Fruit fly (Drosophila melanogaster) whole organism, prepupa: ENCODE data around the gene bou.

ENCODE experiments used
- CG10631 ChIP-seq: fragments of 200-800 bp; sonication (Bioruptor generic); optimal IDR thresholded peaks from 2 replicates; lab custom pipeline; 2016; ENCODE audit warnings: missing biosample characterization, missing genetic modification characterization
- CG10669 ChIP-seq: fragments of 200-800 bp; sonication (Bioruptor generic); optimal IDR thresholded peaks from 3 replicates; lab custom pipeline; 2018; ENCODE audit warnings: missing biosample characterization, mild to moderate bottlenecking, missing genetic modification characterization, moderate library complexity
- CG11294 ChIP-seq: fragments of 200-800 bp; sonication (Bioruptor generic); IDR thresholded peaks from 2 replicates; pipeline ENCODE4 v1.3.6; 2022; ENCODE audit warnings: missing biosample characterization, missing genetic modification characterization
- CG11762 ChIP-seq: fragments of 200-800 bp; sonication (Bioruptor generic); optimal IDR thresholded peaks from 3 replicates; lab custom pipeline; 2016; ENCODE audit warnings: missing biosample characterization, missing genetic modification characterization; ENCODE audit not compliant: insufficient read depth
- CG15336 ChIP-seq: fragments of 200-800 bp; sonication (Bioruptor generic); IDR thresholded peaks from 2 replicates; pipeline ENCODE4 v1.3.6; 2022; ENCODE audit warnings: missing biosample characterization, missing genetic modification characterization
- CG1621 ChIP-seq: fragments of 200-800 bp; sonication (Bioruptor generic); optimal IDR thresholded peaks from 3 replicates; lab custom pipeline; 2018; ENCODE audit warnings: missing biosample characterization, mild to moderate bottlenecking, missing genetic modification characterization
- CG16779 ChIP-seq: fragments of 200-800 bp; sonication (Bioruptor generic); optimal IDR thresholded peaks from 3 replicates; lab custom pipeline; 2017; ENCODE audit warnings: missing biosample characterization, mild to moderate bottlenecking, missing genetic modification characterization
- CG3032 ChIP-seq: fragments of 200-800 bp; optimal IDR thresholded peaks from 2 replicates; lab custom pipeline; 2019; ENCODE audit warnings: missing biosample characterization, mild to moderate bottlenecking, missing genetic modification characterization, moderate library complexity
- CG31627 ChIP-seq: fragments of 200-800 bp; sonication (Bioruptor generic); optimal IDR thresholded peaks from 3 replicates; lab custom pipeline; 2016; ENCODE audit warnings: missing biosample characterization, missing genetic modification characterization
- CG32006 ChIP-seq: fragments of 200-800 bp; sonication (Bioruptor generic); optimal IDR thresholded peaks from 3 replicates; lab custom pipeline; 2017; ENCODE audit warnings: missing biosample characterization, mild to moderate bottlenecking, missing genetic modification characterization
- CG34406 ChIP-seq: fragments of 200-800 bp; sonication (Bioruptor generic); optimal IDR thresholded peaks from 3 replicates; lab custom pipeline; 2016; ENCODE audit warnings: missing biosample characterization, missing genetic modification characterization
- CG3919 ChIP-seq: fragments of 200-800 bp; sonication (Bioruptor generic); optimal IDR thresholded peaks from 3 replicates; lab custom pipeline; 2016; ENCODE audit warnings: missing biosample characterization, missing genetic modification characterization
- CG6276 ChIP-seq: fragments of 200-800 bp; sonication (Bioruptor generic); optimal IDR thresholded peaks from 2 replicates; lab custom pipeline; 2017; ENCODE audit warnings: missing biosample characterization, mild to moderate bottlenecking, missing genetic modification characterization
- CG6792 ChIP-seq: fragments of 200-800 bp; sonication (Bioruptor generic); optimal IDR thresholded peaks from 3 replicates; lab custom pipeline; 2016; ENCODE audit warnings: missing biosample characterization, missing genetic modification characterization
- CG6808 ChIP-seq: fragments of 200-800 bp; sonication (Bioruptor generic); optimal IDR thresholded peaks from 3 replicates; lab custom pipeline; 2017; ENCODE audit warnings: missing biosample characterization, missing genetic modification characterization, mild to moderate bottlenecking, moderate library complexity, missing genetic modification reagents
- CG6854 ChIP-seq: fragments of 200-800 bp; sonication (Bioruptor generic); optimal IDR thresholded peaks from 2 replicates; lab custom pipeline; 2017; ENCODE audit warnings: missing biosample characterization, mild to moderate bottlenecking, missing genetic modification characterization
- CG7368 ChIP-seq: fragments of 200-800 bp; sonication (Bioruptor generic); optimal IDR thresholded peaks from 3 replicates; lab custom pipeline; 2016; ENCODE audit warnings: missing biosample characterization, missing genetic modification characterization
- CG8632 ChIP-seq: fragments of 200-800 bp; sonication (Bioruptor generic); optimal IDR thresholded peaks from 3 replicates; lab custom pipeline; 2016; ENCODE audit warnings: missing biosample characterization, missing genetic modification characterization
- CG9139 ChIP-seq: fragments of 200-800 bp; sonication (Bioruptor generic); optimal IDR thresholded peaks from 3 replicates; lab custom pipeline; 2017; ENCODE audit warnings: missing biosample characterization, mild to moderate bottlenecking, missing genetic modification characterization
- Eip75B ChIP-seq: fragments of 200-800 bp; sonication (Bioruptor generic); optimal IDR thresholded peaks from 3 replicates; lab custom pipeline; 2016; ENCODE audit warnings: missing biosample characterization, missing genetic modification characterization
- Eip78C ChIP-seq: fragments of 200-800 bp; sonication (Bioruptor generic); peaks from one replicate; lab custom pipeline; 2016; ENCODE audit warnings: missing biosample characterization, missing genetic modification characterization
- Eip93F ChIP-seq: fragments of 200-800 bp; sonication (Bioruptor generic); optimal IDR thresholded peaks from 2 replicates; lab custom pipeline; 2016; ENCODE audit warnings: missing biosample characterization, mild to moderate bottlenecking, missing genetic modification characterization
- Ets21C ChIP-seq: fragments of 200-800 bp; sonication (Bioruptor generic); optimal IDR thresholded peaks from 3 replicates; lab custom pipeline; 2016; ENCODE audit warnings: missing biosample characterization, missing genetic modification characterization
- Ets96B ChIP-seq: fragments of 200-800 bp; optimal IDR thresholded peaks from 2 replicates; lab custom pipeline; 2019; ENCODE audit warnings: missing biosample characterization, mild to moderate bottlenecking, missing genetic modification characterization, moderate library complexity
- Gug ChIP-seq: fragments of 200-800 bp; sonication (Bioruptor generic); IDR thresholded peaks from 2 replicates; pipeline ENCODE4 v1.3.6; 2022; ENCODE audit warnings: missing biosample characterization, missing genetic modification characterization
- Hr39 ChIP-seq: fragments of 200-800 bp; sonication (Bioruptor generic); optimal IDR thresholded peaks from 2 replicates; lab custom pipeline; 2016; ENCODE audit warnings: missing biosample characterization, missing genetic modification characterization
- Lpt ChIP-seq: fragments of 200-800 bp; sonication (Bioruptor generic); optimal IDR thresholded peaks from 3 replicates; lab custom pipeline; 2016; ENCODE audit warnings: missing biosample characterization, missing genetic modification characterization
- Smox ChIP-seq: fragments of 200-800 bp; sonication (Bioruptor generic); optimal IDR thresholded peaks from 3 replicates; lab custom pipeline; 2016; ENCODE audit warnings: missing biosample characterization, missing genetic modification characterization
- Sox102F ChIP-seq: fragments of 200-800 bp; sonication (Bioruptor generic); optimal IDR thresholded peaks from 2 replicates; lab custom pipeline; 2016; ENCODE audit warnings: missing biosample characterization, mild to moderate bottlenecking, missing genetic modification characterization
- Sox14 ChIP-seq: fragments of 200-800 bp; sonication (Bioruptor generic); optimal IDR thresholded peaks from 3 replicates; lab custom pipeline; 2016; ENCODE audit warnings: missing biosample characterization, missing genetic modification characterization
- Sox15 ChIP-seq: fragments of 200-800 bp; sonication (Bioruptor generic); optimal IDR thresholded peaks from 3 replicates; lab custom pipeline; 2016; ENCODE audit warnings: missing biosample characterization, missing genetic modification characterization
- achi ChIP-seq: fragments of 200-800 bp; sonication (Bioruptor generic); optimal IDR thresholded peaks from 3 replicates; lab custom pipeline; 2016; ENCODE audit warnings: missing biosample characterization, missing genetic modification characterization
- acj6 ChIP-seq: fragments of 200-800 bp; sonication (Bioruptor generic); optimal IDR thresholded peaks from 3 replicates; lab custom pipeline; 2016; ENCODE audit warnings: missing biosample characterization, missing genetic modification characterization
- cyc ChIP-seq: fragments of 200-800 bp; sonication (Bioruptor generic); optimal IDR thresholded peaks from 3 replicates; lab custom pipeline; 2016; ENCODE audit warnings: missing biosample characterization, missing genetic modification characterization
- dsx ChIP-seq: fragments of 200-800 bp; optimal IDR thresholded peaks from 3 replicates; lab custom pipeline; 2019; ENCODE audit warnings: missing biosample characterization, mild to moderate bottlenecking, missing genetic modification characterization, moderate library complexity; ENCODE audit not compliant: poor library complexity, severe bottlenecking
- eg ChIP-seq: fragments of 200-800 bp; sonication (Bioruptor generic); IDR thresholded peaks from 3 replicates; pipeline ENCODE4 v1.3.6; 2022; ENCODE audit warnings: missing biosample characterization, missing genetic modification characterization
- fd85E ChIP-seq: fragments of 200-800 bp; sonication (Bioruptor generic); optimal IDR thresholded peaks from 3 replicates; lab custom pipeline; 2016; ENCODE audit warnings: missing biosample characterization, missing genetic modification characterization
- fkh ChIP-seq: fragments of 200-800 bp; sonication (Bioruptor generic); optimal IDR thresholded peaks from 3 replicates; lab custom pipeline; 2017; ENCODE audit warnings: missing biosample characterization, mild to moderate bottlenecking, missing genetic modification characterization, moderate library complexity
- lz ChIP-seq: fragments of 200-800 bp; sonication (Bioruptor generic); optimal IDR thresholded peaks from 3 replicates; lab custom pipeline; 2016; ENCODE audit warnings: missing biosample characterization, missing genetic modification characterization
- net ChIP-seq: fragments of 200-800 bp; sonication (Bioruptor generic); optimal IDR thresholded peaks from 3 replicates; lab custom pipeline; 2016; ENCODE audit warnings: missing biosample characterization, missing genetic modification characterization
- pdm3 ChIP-seq: fragments of 200-800 bp; sonication (Bioruptor generic); optimal IDR thresholded peaks from 3 replicates; lab custom pipeline; 2016; ENCODE audit warnings: missing biosample characterization, missing genetic modification characterization
- salr ChIP-seq, 2 experiments: fragments of 200-800 bp; sonication (Bioruptor generic); optimal IDR thresholded peaks; 3 replicates each; lab custom pipeline; 2016 to 2018; ENCODE audit warnings: missing biosample characterization in 2 of 2, missing genetic modification characterization in 2 of 2, mild to moderate bottlenecking in 1 of 2
- spab ChIP-seq: fragments of 200-800 bp; sonication (Bioruptor generic); optimal IDR thresholded peaks from 2 replicates; lab custom pipeline; 2017; ENCODE audit warnings: missing biosample characterization, mild to moderate bottlenecking, missing genetic modification characterization, missing genetic modification reagents
- ss ChIP-seq, 2 experiments: fragments of 200-800 bp; sonication (Bioruptor generic); optimal IDR thresholded peaks; 2 replicates in 1 of 2; 3 replicates in 1 of 2; lab custom pipeline; 2017 to 2018; ENCODE audit warnings: mild to moderate bottlenecking in 2 of 2, missing biosample characterization in 2 of 2, missing genetic modification characterization in 2 of 2, moderate library complexity in 1 of 2
- topi ChIP-seq: fragments of 200-800 bp; sonication (Bioruptor generic); optimal IDR thresholded peaks from 3 replicates; lab custom pipeline; 2016; ENCODE audit warnings: missing biosample characterization, missing genetic modification characterization
- vri ChIP-seq: fragments of 200-800 bp; sonication (Bioruptor generic); optimal IDR thresholded peaks from 3 replicates; lab custom pipeline; 2016; ENCODE audit warnings: missing biosample characterization, mild to moderate bottlenecking, missing genetic modification characterization

The bou gene

dm6 chrX:7011063-7011743 is 24.9 kb downstream of the bou start, which contains the start of the genes cm, sloth1 and sloth2 (continued):
- TF ChIP-seq Hr39 (peak; percentile 91), achi (peak; percentile 85), CG1621 (tag; lab: Kevin White, UChicago) (peak; percentile 78), fd85E (no peak), CG3919 (GFP tag; lab: Kevin White, UChicago) (peak; percentile 84), CG6276 (peak; percentile 50), net (GFP tag; lab: Kevin White, UChicago) (peak; percentile 84), CG10669 (peak; percentile 76), Smox (GFP tag; lab: Kevin White, UChicago) (peak; percentile 91), topi (peak; percentile 87), Sox15 (GFP tag; lab: Kevin White, UChicago) (peak; percentile 80), Eip75B (peak; percentile 85), CG6854 (GFP tag; lab: Kevin White, UChicago) (peak; percentile 30), Ets21C (GFP tag; lab: Kevin White, UChicago) (peak; percentile 87), cyc (GFP tag; lab: Kevin White, UChicago) (peak; percentile 87), CG6808 (peak; percentile 72), dsx (GFP tag; lab: Kevin White, UChicago) (peak; percentile 74), Eip93F (peak; percentile 80), Sox102F (GFP tag; lab: Kevin White, UChicago) (peak; percentile 85), salr (GFP tag; optimal IDR thresholded peaks at IDR 0.05; lab: Kevin White, UChicago) (peak; percentile 70 to 82), eg (peak; percentile 80), Lpt (GFP tag; lab: Kevin White, UChicago) (peak; percentile 74), vri (peak; percentile 87), fkh (GFP tag; lab: Kevin White, UChicago) (peak; percentile 62), CG6792 (peak; percentile 84), lz (GFP tag; lab: Kevin White, UChicago) (peak; percentile 93), Ets96B (tag; lab: Kevin White, UChicago) (peak; percentile 72), Eip78C (GFP tag; lab: Kevin White, UChicago) (peak; percentile 95), CG11294 (GFP tag; lab: Robert Waterston, UW) (peak; percentile 62; the same call in 1 of the 2 replicates)

dm6 chrX:7013320-7014214 is 27.3 kb downstream of the bou start, which contains the start of the genes CG3032 and CG4593:
TSS of gene CG3032 (minus strand) at chrX:7013881.
TSS of gene CG4593 (plus strand) at chrX:7013887.
- peak; percentile 89 for TF ChIP-seq topi
- TF ChIP-seq Sox14 (GFP tag; lab: Kevin White, UChicago): peak; percentile 94
- TF ChIP-seq Ets96B (tag; lab: Kevin White, UChicago): peak; percentile 85
- TF ChIP-seq CG10631 (GFP tag; lab: Kevin White, UChicago): peak; percentile 89
- TF ChIP-seq CG34406: peak; percentile 80
- peak; percentile 96 for TF ChIP-seq CG3032 (tag; lab: Kevin White, UChicago)
- TF ChIP-seq CG11762: peak; percentile 81
- peak; percentile 94 for TF ChIP-seq Gug (GFP tag; lab: Robert Waterston, UW)
- peak; percentile 90 for TF ChIP-seq CG31627 (GFP tag; lab: Kevin White, UChicago)
- TF ChIP-seq spab (GFP tag; lab: Kevin White, UChicago): peak; percentile 64
- TF ChIP-seq net (GFP tag; lab: Kevin White, UChicago): peak; percentile 89
- peak; percentile 76 for TF ChIP-seq CG8632 (GFP tag; lab: Kevin White, UChicago)
- peak; percentile 97 for TF ChIP-seq Eip78C (GFP tag; lab: Kevin White, UChicago)
- TF ChIP-seq ss (GFP tag; optimal IDR thresholded peaks at IDR 0.05; lab: Kevin White, UChicago): peak; percentile 52 to 64
- peak; percentile 95 for TF ChIP-seq CG11294 (GFP tag; lab: Robert Waterston, UW)
- peak; percentile 89 for TF ChIP-seq Sox15 (GFP tag; lab: Kevin White, UChicago)
- peak; percentile 86 for TF ChIP-seq CG10669
- peak; percentile 81 for TF ChIP-seq Eip75B
- TF ChIP-seq CG32006 (GFP tag; lab: Kevin White, UChicago): peak; percentile 94
- TF ChIP-seq Hr39: peak; percentile 93
- TF ChIP-seq CG15336: peak; percentile 94
- peak; percentile 95 for TF ChIP-seq pdm3 (GFP tag; lab: Kevin White, UChicago)
- TF ChIP-seq fkh (GFP tag; lab: Kevin White, UChicago): peak; percentile 38
- TF ChIP-seq CG9139: peak; percentile 42
- TF ChIP-seq achi: peak; percentile 86
- TF ChIP-seq salr (GFP tag; optimal IDR thresholded peaks at IDR 0.05; lab: Kevin White, UChicago): peak; percentile 76 to 79
- TF ChIP-seq acj6 (GFP tag; lab: Kevin White, UChicago): peak; percentile 91
- peak; percentile 71 for TF ChIP-seq CG16779 (tag; lab: Kevin White, UChicago)
- peak; percentile 82 for TF ChIP-seq CG7368 (GFP tag; lab: Kevin White, UChicago)
